Worm (Caenorhabditis elegans) whole organism, L4/young adult: ENCODE data around the gene F41G4.13.

Experiments used
- W03F9.2 ChIP-seq: fragments of 150-350 bp; optimal IDR thresholded peaks from 2 replicates; lab custom pipeline; 2014; ENCODE audit warnings: missing biosample characterization, missing genetic modification characterization
- him-1 ChIP-seq: sonication (generic microtip); optimal IDR thresholded peaks from 2 replicates; lab custom pipeline; 2016; ENCODE audit warnings: missing genotype, missing genetic modification reagents, missing genetic modification characterization, missing compliant biosample characterization

DNA sequence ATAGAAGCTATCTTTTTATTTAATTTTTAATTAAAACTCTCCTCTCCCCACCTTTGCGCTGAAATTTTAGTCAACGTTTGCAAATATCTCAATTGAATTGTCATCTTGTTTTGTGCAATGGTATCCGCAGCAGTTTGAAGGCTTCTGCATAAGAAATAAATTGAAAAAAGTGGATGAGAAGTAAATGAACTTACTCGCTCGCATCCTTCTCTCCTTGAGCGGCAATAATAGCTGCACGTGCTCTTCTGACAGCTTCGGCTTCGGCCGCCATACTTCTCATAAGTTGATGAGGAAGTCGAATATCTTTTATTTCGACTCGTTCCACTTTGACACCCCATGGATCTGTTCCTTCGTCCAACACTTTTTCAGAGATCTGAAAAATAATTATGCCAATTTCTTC is 17.7 kb downstream of the F41G4.13 start:
- TF ChIP-seq him-1 (tag; lab: Kevin White, UChicago) (no peak), W03F9.2 (no peak)
